Fruit fly (Drosophila melanogaster): ENCODE measurements around the gene CG5641.
A peak's percentile ranks its signal among the peaks of the same experiment; 100 is the strongest.

The CG5641 gene

DNA sequence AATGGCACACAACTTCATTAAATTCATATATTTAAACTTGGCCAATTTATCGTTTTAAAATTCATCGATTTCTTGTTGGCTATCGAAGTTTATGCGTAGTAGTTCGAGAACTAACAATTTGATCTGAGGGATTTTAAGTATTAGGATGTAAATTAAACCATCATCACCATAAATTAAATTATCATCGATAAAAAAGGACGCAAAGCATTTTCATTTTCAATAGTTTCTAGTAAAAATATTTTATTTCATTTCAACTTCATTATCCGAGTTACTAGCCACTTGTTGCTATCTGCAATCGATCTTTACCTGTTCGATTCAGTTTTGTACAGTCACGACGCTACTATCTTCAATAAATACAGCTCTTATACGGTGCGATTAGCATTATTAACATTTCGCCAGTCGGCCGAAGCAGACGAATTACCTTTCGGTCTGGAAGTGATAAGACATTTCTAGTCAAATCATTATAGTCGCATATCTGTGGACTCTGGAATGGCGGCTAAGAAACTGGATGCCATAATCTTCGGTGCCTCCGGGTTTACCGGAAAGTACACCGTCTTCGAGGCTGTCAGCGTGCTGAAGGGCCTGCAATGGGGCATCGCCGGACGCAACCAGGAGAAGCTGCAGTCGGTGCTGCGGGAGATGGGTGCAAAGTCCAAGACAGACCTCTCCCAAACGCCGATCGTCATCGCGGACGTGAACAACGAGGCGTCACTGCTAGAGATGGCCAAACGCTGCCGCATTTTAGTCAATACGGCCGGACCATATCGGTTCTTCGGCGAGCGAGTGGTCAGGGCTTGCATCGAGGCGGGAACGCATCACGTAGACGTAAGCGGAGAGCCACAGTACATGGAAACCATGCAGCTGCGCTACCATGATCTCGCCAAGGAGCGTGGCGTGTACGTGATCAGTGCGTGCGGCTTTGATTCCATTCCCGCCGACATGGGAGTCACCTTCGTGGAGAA, 22.6 kb downstream of the CG5641 start, which contains the start of gene CG5167:
Gene CG5167 (plus strand): TSS at position 298 of the 962 bp plus-strand sequence.
- peak; percentile 43 for TF ChIP-seq CG3919 (GFP tag; optimal IDR thresholded peaks at IDR 0.05)
- no peak for TF ChIP-seq Blimp-1 (GFP tag; optimal IDR thresholded peaks at IDR 0.05)
- TF ChIP-seq Sox14 (GFP tag; optimal IDR thresholded peaks at IDR 0.05): peak; percentile 19
- TF ChIP-seq CG8319 (GFP tag; optimal IDR thresholded peaks at IDR 0.05): no peak
- no peak for TF ChIP-seq CG11294 (GFP tag; IDR thresholded peaks at IDR 0.05)
- TF ChIP-seq CG32006 (GFP tag; optimal IDR thresholded peaks at IDR 0.05): no peak
- peak; percentile 59 for TF ChIP-seq CG6854 (GFP tag; optimal IDR thresholded peaks at IDR 0.05)
- peak; percentile 41 to 50 for TF ChIP-seq salr (GFP tag; optimal IDR thresholded peaks at IDR 0.05)
- TF ChIP-seq net (GFP tag; optimal IDR thresholded peaks at IDR 0.05): peak; percentile 76
- no peak for TF ChIP-seq Met (GFP tag; optimal IDR thresholded peaks at IDR 0.05)
- no peak for TF ChIP-seq Ets21C (GFP tag; optimal IDR thresholded peaks at IDR 0.05)
- no peak for TF ChIP-seq dac (GFP tag; optimal IDR thresholded peaks at IDR 0.05)
- TF ChIP-seq CG4318 (GFP tag; optimal IDR thresholded peaks at IDR 0.05): no peak
- TF ChIP-seq OdsH (GFP tag; optimal IDR thresholded peaks at IDR 0.05): no peak
- TF ChIP-seq CG1621 (tag; optimal IDR thresholded peaks at IDR 0.05): peak; percentile 61
- peak; percentile 70 for TF ChIP-seq eg (GFP tag; IDR thresholded peaks at IDR 0.05)
- TF ChIP-seq svp (GFP tag): peak; percentile 69
- TF ChIP-seq CG31627 (GFP tag; optimal IDR thresholded peaks at IDR 0.05): peak; percentile 26
- TF ChIP-seq CG10669 (GFP tag; optimal IDR thresholded peaks at IDR 0.05): no peak
- no peak for TF ChIP-seq CG7368 (GFP tag; optimal IDR thresholded peaks at IDR 0.05)
- peak; percentile 58 for TF ChIP-seq lz (GFP tag; optimal IDR thresholded peaks at IDR 0.05)
- peak; percentile 46 for TF ChIP-seq Eip75B (GFP tag; optimal IDR thresholded peaks at IDR 0.05)
- TF ChIP-seq acj6 (GFP tag; optimal IDR thresholded peaks at IDR 0.05): no peak
- no peak for TF ChIP-seq CG10631 (GFP tag; optimal IDR thresholded peaks at IDR 0.05)
- no peak for TF ChIP-seq pdm3 (GFP tag; optimal IDR thresholded peaks at IDR 0.05)
- peak; percentile 1 for TF ChIP-seq Hr4 (GFP tag; optimal IDR thresholded peaks at IDR 0.05)
- TF ChIP-seq fd85E (GFP tag; optimal IDR thresholded peaks at IDR 0.05): no peak
- TF ChIP-seq Ets96B (tag; optimal IDR thresholded peaks at IDR 0.05): peak; percentile 25
- TF ChIP-seq CG34406 (GFP tag; optimal IDR thresholded peaks at IDR 0.05): peak; percentile 36
- peak; percentile 15; the same call in 1 of the 3 replicates for TF ChIP-seq CG6163 (GFP tag; IDR thresholded peaks at IDR 0.05)
- peak; percentile 87 for TF ChIP-seq CG9139 (GFP tag; optimal IDR thresholded peaks at IDR 0.05)
- TF ChIP-seq CG3032 (tag; optimal IDR thresholded peaks at IDR 0.05): peak; percentile 7
- peak; percentile 84 to 89 for TF ChIP-seq ss (GFP tag; optimal IDR thresholded peaks at IDR 0.05)
- TF ChIP-seq CG6808 (GFP tag; optimal IDR thresholded peaks at IDR 0.05): peak; percentile 76
- no peak for TF ChIP-seq CG11902 (GFP tag; optimal IDR thresholded peaks at IDR 0.05)
- peak; percentile 63 for TF ChIP-seq esn (GFP tag; optimal IDR thresholded peaks at IDR 0.05)
- TF ChIP-seq Sox15 (GFP tag; optimal IDR thresholded peaks at IDR 0.05): no peak
- TF ChIP-seq spab (GFP tag; optimal IDR thresholded peaks at IDR 0.05): peak; percentile 54
- peak; percentile 20 for TF ChIP-seq CG8632 (GFP tag; optimal IDR thresholded peaks at IDR 0.05)
- peak; percentile 42; the same call in 1 of the 2 replicates for TF ChIP-seq CG15336 (GFP tag; IDR thresholded peaks at IDR 0.05)
- peak; percentile 32 for TF ChIP-seq achi (GFP tag; optimal IDR thresholded peaks at IDR 0.05)
- peak; percentile 24 for TF ChIP-seq topi (GFP tag; optimal IDR thresholded peaks at IDR 0.05)
- TF ChIP-seq Smox (GFP tag; optimal IDR thresholded peaks at IDR 0.05): no peak
- no peak for TF ChIP-seq Hr38 (GFP tag; optimal IDR thresholded peaks at IDR 0.05)
- peak; percentile 25 for TF ChIP-seq fkh (GFP tag; optimal IDR thresholded peaks at IDR 0.05)
- peak; percentile 92 for TF ChIP-seq CG6276 (GFP tag; optimal IDR thresholded peaks at IDR 0.05)
- no peak for TF ChIP-seq CG6792 (GFP tag; optimal IDR thresholded peaks at IDR 0.05)
- peak; percentile 16 for TF ChIP-seq vri (GFP tag; optimal IDR thresholded peaks at IDR 0.05)
- peak; percentile 2 for TF ChIP-seq dsx (GFP tag; optimal IDR thresholded peaks at IDR 0.05; ENCODE audit: poor library complexity, severe bottlenecking)
- TF ChIP-seq CG11762 (GFP tag; optimal IDR thresholded peaks at IDR 0.05; ENCODE audit: insufficient read depth): peak; percentile 50
